Fruit fly (Drosophila melanogaster) whole organism, adult: ENCODE measurements around the gene CG42766.

ENCODE experiments used
- CG11617 ChIP-seq: fragments of 200-800 bp; sonication (Bioruptor generic); optimal IDR thresholded peaks from 2 replicates; lab custom pipeline; 2017; ENCODE audit warnings: mild to moderate bottlenecking, missing biosample characterization, missing genetic modification reagents, missing genetic modification characterization
- CG12768 ChIP-seq: fragments of 200-800 bp; sonication (Bioruptor generic); optimal IDR thresholded peaks from 2 replicates; lab custom pipeline; 2017; ENCODE audit warnings: missing biosample characterization, missing genetic modification characterization, mild to moderate bottlenecking, moderate library complexity, missing genetic modification reagents
- CG33017 ChIP-seq: fragments of 200-800 bp; sonication (Bioruptor generic); optimal IDR thresholded peaks from 2 replicates; lab custom pipeline; 2018; ENCODE audit warnings: missing biosample characterization, mild to moderate bottlenecking, missing genetic modification characterization, moderate library complexity
- CG7045 ChIP-seq: fragments of 200-800 bp; sonication (Bioruptor generic); optimal IDR thresholded peaks from 2 replicates; lab custom pipeline; 2017; ENCODE audit warnings: missing biosample characterization, mild to moderate bottlenecking, missing genetic modification characterization
- Mnt ChIP-seq: fragments of 200-800 bp; sonication (Bioruptor generic); optimal IDR thresholded peaks from 2 replicates; lab custom pipeline; 2016; ENCODE audit warnings: missing biosample characterization, mild to moderate bottlenecking, missing genetic modification characterization
- bab1 ChIP-seq: fragments of 200-800 bp; sonication (Bioruptor generic); optimal IDR thresholded peaks from 3 replicates; lab custom pipeline; 2019; ENCODE audit warnings: missing biosample characterization, mild to moderate bottlenecking, missing genetic modification characterization, moderate library complexity
- cic ChIP-seq: fragments of 200-800 bp; sonication (Bioruptor generic); optimal IDR thresholded peaks from 2 replicates; lab custom pipeline; 2017; ENCODE audit warnings: missing biosample characterization, mild to moderate bottlenecking, missing genetic modification characterization, moderate library complexity
- cnc ChIP-seq, 2 experiments: fragments of >200 bp; optimal IDR thresholded peaks; 2 replicates each; lab custom pipeline; 2017
- ovo ChIP-seq: fragments of 200-800 bp; sonication (Bioruptor generic); optimal IDR thresholded peaks from 2 replicates; lab custom pipeline; 2016; ENCODE audit warnings: missing biosample characterization, missing genetic modification characterization
- tj ChIP-seq: fragments of 200-800 bp; sonication (Bioruptor generic); optimal IDR thresholded peaks from 3 replicates; lab custom pipeline; 2017; ENCODE audit warnings: missing biosample characterization, mild to moderate bottlenecking, missing genetic modification characterization, moderate library complexity

- TF ChIP-seq CG7045 (GFP tag; lab: Kevin White, UChicago), result no peak
- no peak for TF ChIP-seq CG12768 (GFP tag; lab: Kevin White, UChicago)
- TF ChIP-seq tj (GFP tag; lab: Kevin White, UChicago), result no peak
- no peak for TF ChIP-seq CG11617 (GFP tag; lab: Kevin White, UChicago)
- TF ChIP-seq cnc (optimal IDR thresholded peaks at IDR 0.05; lab: Kevin White, UChicago), result no peak
- no peak for TF ChIP-seq bab1 (GFP tag; lab: Kevin White, UChicago)
- TF ChIP-seq Mnt, result no peak
- TF ChIP-seq ovo (GFP tag; lab: Kevin White, UChicago), result no peak
- TF ChIP-seq CG33017 (tag; lab: Kevin White, UChicago), result no peak
- TF ChIP-seq cic, result no peak
Observed at dm6 chrX:15933504-15934225, 43.0 kb upstream of the CG42766 start, which contains the start of gene Ranbp16.
